Worm (Caenorhabditis elegans): ENCODE data around the gene C01B10.7.

- TF ChIP-seq med-1 (GFP tag; optimal IDR thresholded peaks at IDR 0.05; ENCODE audit: insufficient read depth) (no peak), cog-1 (tag; optimal IDR thresholded peaks at IDR 0.05) (no peak), tab-1 (GFP tag; IDR thresholded peaks at IDR 0.05) (no peak), T22C8.4 (GFP tag; IDR thresholded peaks at IDR 0.05) (no peak), ztf-23 (GFP tag; IDR thresholded peaks at IDR 0.05) (no peak), ref-1 (GFP tag; conservative IDR thresholded peaks at IDR 0.05) (no peak), ztf-29 (GFP tag; IDR thresholded peaks at IDR 0.05) (no peak), klf-2 (GFP tag; conservative IDR thresholded peaks at IDR 0.05) (no peak), flt-1 (GFP tag; IDR thresholded peaks at IDR 0.05) (no peak)
These were observed 17.1 kb upstream of the C01B10.7 start, which contains the start of gene C01B10.3 for ce11 chrIV:6621252-6621651.
